Fruit fly (Drosophila melanogaster) whole organism, adult: Measurements from ENCODE around the gene CG7560.
A peak's percentile ranks its signal among the peaks of the same experiment; 100 is the strongest.

ENCODE experiments used
- CG12768 ChIP-seq: fragments of 200-800 bp; sonication (Bioruptor generic); optimal IDR thresholded peaks from 2 replicates; lab custom pipeline; 2017; ENCODE audit warnings: missing biosample characterization, missing genetic modification characterization, mild to moderate bottlenecking, moderate library complexity, missing genetic modification reagents
- CG14711 ChIP-seq: fragments of 200-800 bp; sonication (Bioruptor generic); optimal IDR thresholded peaks from 2 replicates; lab custom pipeline; 2018; ENCODE audit warnings: missing biosample characterization, mild to moderate bottlenecking, missing genetic modification characterization, moderate library complexity
- pad ChIP-seq: fragments of 200-800 bp; sonication (Bioruptor generic); optimal IDR thresholded peaks from 3 replicates; lab custom pipeline; 2017; ENCODE audit warnings: missing biosample characterization, missing genetic modification characterization, mild to moderate bottlenecking, moderate library complexity, missing genetic modification reagents
- tj ChIP-seq: fragments of 200-800 bp; sonication (Bioruptor generic); optimal IDR thresholded peaks from 3 replicates; lab custom pipeline; 2017; ENCODE audit warnings: missing biosample characterization, mild to moderate bottlenecking, missing genetic modification characterization, moderate library complexity

DNA sequence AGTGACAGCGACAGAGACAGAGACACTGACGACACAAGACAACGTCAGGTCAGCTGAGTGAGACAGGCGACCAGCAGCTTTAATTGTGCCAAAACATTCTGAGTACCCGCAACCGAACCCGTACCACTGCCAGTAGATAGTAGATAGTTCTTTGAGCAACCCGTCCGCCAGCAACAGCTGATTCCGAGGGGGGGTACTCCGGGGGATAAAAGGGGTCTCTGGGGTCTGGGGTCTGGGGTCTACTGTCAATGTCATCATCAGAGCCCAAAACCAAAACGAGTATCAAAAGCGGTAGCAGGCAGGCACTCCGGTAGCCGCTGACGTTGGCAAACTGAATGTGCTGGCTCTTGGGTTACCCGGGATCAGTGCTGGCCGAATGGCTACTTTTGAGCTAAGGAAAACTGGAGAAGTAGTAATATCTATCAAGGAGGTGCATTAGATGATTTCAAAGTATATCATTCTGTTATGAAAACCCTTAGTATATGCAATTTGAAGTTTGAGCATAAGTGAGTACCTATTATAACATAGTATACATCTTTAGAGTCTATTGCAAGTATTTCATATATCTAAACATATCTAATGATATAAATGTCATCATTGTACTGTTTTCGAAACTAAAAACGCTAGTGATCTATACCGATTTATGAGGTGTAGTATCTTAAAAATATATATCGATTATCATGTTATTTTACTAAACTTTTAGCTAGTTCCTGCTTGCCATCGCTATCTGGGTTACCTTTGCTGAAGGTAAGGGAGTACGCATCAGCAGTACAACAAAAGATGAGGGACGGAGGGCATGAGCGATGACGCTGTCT lies 43.6 kb upstream of the CG7560 start:
- peak; percentile 95 for TF ChIP-seq tj
- no peak for TF ChIP-seq pad (GFP tag; lab: Kevin White, UChicago)
- no peak for TF ChIP-seq CG12768 (GFP tag; lab: Kevin White, UChicago)
- no peak for TF ChIP-seq CG14711 (tag; lab: Kevin White, UChicago)
